Worm (Caenorhabditis elegans) whole organism, L4/young adult: ENCODE measurements around the gene slc-17.1.

Source experiments
- W03F9.2 ChIP-seq: fragments of 150-350 bp; optimal IDR thresholded peaks from 2 replicates; lab custom pipeline; 2014; ENCODE audit warnings: missing biosample characterization, missing genetic modification characterization
- dao-5 ChIP-seq: sonication (generic microtip); optimal IDR thresholded peaks from 2 replicates; lab custom pipeline; 2016; ENCODE audit warnings: missing genotype, missing genetic modification characterization, moderate library complexity, missing compliant biosample characterization
- him-1 ChIP-seq: sonication (generic microtip); optimal IDR thresholded peaks from 2 replicates; lab custom pipeline; 2016; ENCODE audit warnings: missing genotype, missing genetic modification reagents, missing genetic modification characterization, missing compliant biosample characterization

Gene slc-17.1

ce11 chrX:17426712-17427111 lies 38.0 kb downstream of the slc-17.1 start:
- TF ChIP-seq him-1 (tag; lab: Kevin White, UChicago) (no peak), W03F9.2 (tag; lab: Kevin White, UChicago) (no peak), dao-5 (tag; lab: Kevin White, UChicago) (no peak)

- no peak for TF ChIP-seq dao-5 (tag; lab: Kevin White, UChicago)
- TF ChIP-seq W03F9.2 (tag; lab: Kevin White, UChicago), result no peak
- no peak for TF ChIP-seq him-1 (tag; lab: Kevin White, UChicago)
These were observed 40.1 kb downstream of the slc-17.1 start for ce11 chrX:17424595-17424913.

ce11 chrX:17423894-17424594 lies 40.7 kb downstream of the slc-17.1 start:
- TF ChIP-seq W03F9.2 (tag; lab: Kevin White, UChicago), result no peak
- TF ChIP-seq him-1 (tag; lab: Kevin White, UChicago), result no peak
- TF ChIP-seq dao-5 (tag; lab: Kevin White, UChicago), result no peak

ce11 chrX:17422593-17422992 lies 42.1 kb downstream of the slc-17.1 start:
- TF ChIP-seq him-1 (tag; lab: Kevin White, UChicago), result no peak
- no peak for TF ChIP-seq dao-5 (tag; lab: Kevin White, UChicago)
- no peak for TF ChIP-seq W03F9.2 (tag; lab: Kevin White, UChicago)

ce11 chrX:17421532-17422078 lies 43.1 kb downstream of the slc-17.1 start, which contains the start of gene osm-11:
Gene osm-11 (minus strand): TSS chrX:17421582.
- no peak for TF ChIP-seq W03F9.2 (tag; lab: Kevin White, UChicago)
- no peak for TF ChIP-seq him-1 (tag; lab: Kevin White, UChicago)
- no peak for TF ChIP-seq dao-5 (tag; lab: Kevin White, UChicago)

- TF ChIP-seq him-1 (tag; lab: Kevin White, UChicago) (no peak), W03F9.2 (tag; lab: Kevin White, UChicago) (no peak), dao-5 (tag; lab: Kevin White, UChicago) (no peak)
These were observed 43.9 kb downstream of the slc-17.1 start for ce11 chrX:17420585-17421459.

ce11 chrX:17419813-17420584 lies 44.7 kb downstream of the slc-17.1 start:
- no peak for TF ChIP-seq him-1 (tag; lab: Kevin White, UChicago)

- TF ChIP-seq W03F9.2 (tag; lab: Kevin White, UChicago) (no peak), him-1 (tag; lab: Kevin White, UChicago) (no peak), dao-5 (tag; lab: Kevin White, UChicago) (no peak)
These were observed 47.1 kb downstream of the slc-17.1 start for ce11 chrX:17417505-17418004.

ce11 chrX:17413868-17414267 lies 50.8 kb downstream of the slc-17.1 start, which contains the start of gene crb-1:
Gene crb-1 (minus strand): TSS chrX:17414014.
- TF ChIP-seq dao-5 (tag; lab: Kevin White, UChicago) (no peak), him-1 (tag; lab: Kevin White, UChicago) (no peak), W03F9.2 (tag; lab: Kevin White, UChicago) (no peak)

ce11 chrX:17412642-17413041 lies 52.1 kb downstream of the slc-17.1 start:
- no peak for TF ChIP-seq W03F9.2 (tag; lab: Kevin White, UChicago)
- no peak for TF ChIP-seq him-1 (tag; lab: Kevin White, UChicago)
- TF ChIP-seq dao-5 (tag; lab: Kevin White, UChicago), result no peak
